Worm (Caenorhabditis elegans): ENCODE data around the gene dod-19.

ce11 chrV:418432-418831 is 3.9 kb upstream of the dod-19 start, which contains the start of gene Y39D8A.1:
- TF ChIP-seq klf-2 (GFP tag; conservative IDR thresholded peaks at IDR 0.05), result no peak
- TF ChIP-seq cog-1 (tag; optimal IDR thresholded peaks at IDR 0.05), result no peak
- no peak for TF ChIP-seq tab-1 (GFP tag; IDR thresholded peaks at IDR 0.05)
- TF ChIP-seq ztf-29 (GFP tag; IDR thresholded peaks at IDR 0.05), result no peak
- no peak for TF ChIP-seq T22C8.4 (GFP tag; IDR thresholded peaks at IDR 0.05)
- TF ChIP-seq ref-1 (GFP tag; conservative IDR thresholded peaks at IDR 0.05), result no peak
- no peak for TF ChIP-seq flt-1 (GFP tag; IDR thresholded peaks at IDR 0.05)

Data from whole organism, midembryonic.